Worm (Caenorhabditis elegans) whole organism, L4 larva: ENCODE measurements around the gene T08D10.3.
A peak's percentile ranks its signal among the peaks of the same experiment; 100 is the strongest.
"Not testable (repeated sequence)": the region's sequence is repeated elsewhere in the genome, so short reads cannot be mapped to it uniquely, and the experiment has no call there.

Experiments used
- F26F4.8 ChIP-seq: fragments of 200-800 bp; sonication (Bioruptor generic); conservative IDR thresholded peaks from 2 replicates; pipeline ENCODE4 v1.3.6; 2022; ENCODE audit warnings: missing genetic modification characterization, missing compliant biosample characterization
- F44E2.7 ChIP-seq: fragments of 200-800 bp; sonication (Bioruptor generic); IDR thresholded peaks from 2 replicates; pipeline ENCODE4 v2.1.2; 2022; ENCODE audit warnings: missing genetic modification characterization, missing compliant biosample characterization
- F49E8.2 ChIP-seq: sonication (generic microtip); optimal IDR thresholded peaks from 2 replicates; lab custom pipeline; 2016; ENCODE audit warnings: missing compliant biosample characterization, mild to moderate bottlenecking, missing genetic modification characterization, borderline replicate concordance
- Y48G9A.11 ChIP-seq: fragments of 200-800 bp; sonication (Bioruptor generic); IDR thresholded peaks from 2 replicates; pipeline ENCODE4 v1.3.6; 2022; ENCODE audit warnings: missing genetic modification reagents, missing genetic modification characterization, missing compliant biosample characterization
- Y75B8A.6 ChIP-seq: fragments of 200-800 bp; sonication (Bioruptor generic); IDR thresholded peaks from 2 replicates; pipeline ENCODE4 v1.3.6; 2022; ENCODE audit warnings: missing genetic modification reagents, missing genetic modification characterization, missing compliant biosample characterization
- aha-1 ChIP-seq: fragments of 150-350 bp; peaks from one replicate; lab custom pipeline; 2014; ENCODE audit warnings: missing biosample characterization, missing genetic modification characterization
- aly-2 ChIP-seq: sonication (generic microtip); optimal IDR thresholded peaks from 2 replicates; lab custom pipeline; 2018; ENCODE audit warnings: missing biosample characterization, missing genetic modification characterization
- ama-1 ChIP-seq: fragments of 150-350 bp; optimal IDR thresholded peaks from 2 replicates; lab custom pipeline; 2014; ENCODE audit warnings: inconsistent platforms, mixed read lengths
- arid-1 ChIP-seq: fragments of 200-800 bp; sonication (Bioruptor generic); conservative IDR thresholded peaks from 2 replicates; pipeline ENCODE4 v1.3.6; 2022; ENCODE audit warnings: missing genetic modification reagents, missing genetic modification characterization, missing compliant biosample characterization
- attf-4 ChIP-seq: sonication (generic microtip); optimal IDR thresholded peaks from 3 replicates; lab custom pipeline; 2017; ENCODE audit warnings: missing biosample characterization, missing genetic modification characterization
- ceh-20 ChIP-seq: fragments of 200-800 bp; sonication (Bioruptor generic); IDR thresholded peaks from 2 replicates; pipeline ENCODE4 v1.3.6; 2022; ENCODE audit warnings: missing genetic modification reagents, missing genetic modification characterization, missing compliant biosample characterization
- ceh-32 ChIP-seq: sonication (generic microtip); optimal IDR thresholded peaks from 2 replicates; lab custom pipeline; 2016; ENCODE audit warnings: mild to moderate bottlenecking, missing genetic modification characterization, missing compliant biosample characterization; ENCODE audit not compliant: poor library complexity
- ceh-62 ChIP-seq: sonication (generic microtip); optimal IDR thresholded peaks from 2 replicates; lab custom pipeline; 2017; ENCODE audit warnings: missing biosample characterization, missing genetic modification characterization
- ces-1 ChIP-seq: fragments of 150-350 bp; sonication (generic microtip); optimal IDR thresholded peaks from 4 replicates; lab custom pipeline; 2014; ENCODE audit warnings: missing biosample characterization, missing genetic modification reagents, missing genetic modification characterization
- cey-2 ChIP-seq: sonication (generic microtip); optimal IDR thresholded peaks from 3 replicates; lab custom pipeline; 2017; ENCODE audit warnings: missing genetic modification characterization, mild to moderate bottlenecking, missing compliant biosample characterization, antibody characterized with exemption, borderline replicate concordance; ENCODE audit not compliant: insufficient read depth
- ctbp-1 ChIP-seq: fragments of 200-800 bp; sonication (Bioruptor generic); IDR thresholded peaks from 2 replicates; pipeline ENCODE4 v1.3.6; 2022; ENCODE audit warnings: missing genetic modification reagents, missing genetic modification characterization, missing compliant biosample characterization
- daf-12 ChIP-seq: fragments of 150-350 bp; optimal IDR thresholded peaks from 2 replicates; lab custom pipeline; 2014; ENCODE audit warnings: missing biosample characterization, missing genetic modification reagents, missing genetic modification characterization
- daf-19 ChIP-seq: fragments of 200-800 bp; sonication (Bioruptor generic); conservative IDR thresholded peaks from 2 replicates; pipeline ENCODE4 v1.3.6; 2022; ENCODE audit warnings: missing genetic modification characterization, missing compliant biosample characterization
- egl-27 ChIP-seq: sonication (generic microtip); optimal IDR thresholded peaks from 3 replicates; lab custom pipeline; 2017; ENCODE audit warnings: missing biosample characterization, missing genetic modification reagents, missing genetic modification characterization
- fos-1 ChIP-seq: fragments of 150-350 bp; optimal IDR thresholded peaks from 2 replicates; lab custom pipeline; 2014; ENCODE audit warnings: missing biosample characterization, missing genetic modification characterization
- jun-1 ChIP-seq: fragments of 150-350 bp; optimal IDR thresholded peaks from 2 replicates; lab custom pipeline; 2014; ENCODE audit warnings: missing biosample characterization, missing genetic modification reagents, missing genetic modification characterization
- lin-15B ChIP-seq: fragments of 150-350 bp; sonication (generic microtip); optimal IDR thresholded peaks from 3 replicates; lab custom pipeline; 2014; ENCODE audit warnings: missing biosample characterization, missing genetic modification characterization
- lin-29 ChIP-seq: fragments of 200-800 bp; sonication (Bioruptor generic); IDR thresholded peaks from 2 replicates; pipeline ENCODE4 v1.3.6; 2022; ENCODE audit warnings: missing genetic modification reagents, missing genetic modification characterization, missing compliant biosample characterization
- lin-39 ChIP-seq: fragments of 150-350 bp; optimal IDR thresholded peaks from 2 replicates; lab custom pipeline; 2014; ENCODE audit warnings: missing biosample characterization, missing genetic modification reagents, missing genetic modification characterization
- lir-3 ChIP-seq: sonication (generic microtip); optimal IDR thresholded peaks from 2 replicates; lab custom pipeline; 2016; ENCODE audit warnings: mild to moderate bottlenecking, missing genetic modification characterization, missing compliant biosample characterization
- lsy-2 ChIP-seq, 2 experiments: fragments of 150-350 bp in 1 of 2; sonication (generic microtip) in 1 of 2; optimal IDR thresholded peaks; 2 replicates each; lab custom pipeline; 2014 to 2017; ENCODE audit warnings: missing biosample characterization in 2 of 2, missing genetic modification characterization in 2 of 2
- madf-5 ChIP-seq, 2 experiments: fragments of 200-800 bp; sonication (Bioruptor generic); IDR thresholded peaks; 2 replicates each; pipeline ENCODE4 v1.3.6; 2022; ENCODE audit warnings: missing compliant biosample characterization in 2 of 2, missing genetic modification characterization in 2 of 2
- madf-9 ChIP-seq: fragments of 200-800 bp; sonication (Bioruptor generic); conservative IDR thresholded peaks from 2 replicates; pipeline ENCODE4 v1.3.6; 2022; ENCODE audit warnings: missing genetic modification reagents, missing genetic modification characterization, missing compliant biosample characterization
- mdt-29 ChIP-seq: fragments of 200-800 bp; sonication (Bioruptor generic); IDR thresholded peaks from 2 replicates; pipeline ENCODE4 v1.3.6; 2022; ENCODE audit warnings: missing genetic modification reagents, missing genetic modification characterization, missing compliant biosample characterization
- mep-1 ChIP-seq: fragments of 150-350 bp; sonication (generic microtip); optimal IDR thresholded peaks from 3 replicates; lab custom pipeline; 2014; ENCODE audit warnings: missing biosample characterization, missing genetic modification characterization
- mxl-3 ChIP-seq: fragments of 200-800 bp; sonication (Bioruptor generic); optimal IDR thresholded peaks from 2 replicates; lab custom pipeline; 2018; ENCODE audit warnings: mild to moderate bottlenecking, missing genetic modification characterization, missing compliant biosample characterization
- nhr-10 ChIP-seq: fragments of 150-350 bp; optimal IDR thresholded peaks from 2 replicates; lab custom pipeline; 2014; ENCODE audit warnings: missing biosample characterization, missing genetic modification characterization
- nhr-102 ChIP-seq: sonication (generic microtip); optimal IDR thresholded peaks from 2 replicates; lab custom pipeline; 2016; ENCODE audit warnings: mild to moderate bottlenecking, missing genetic modification characterization, moderate library complexity, missing compliant biosample characterization
- nhr-11 ChIP-seq: fragments of 150-350 bp; optimal IDR thresholded peaks from 2 replicates; lab custom pipeline; 2014; ENCODE audit warnings: missing biosample characterization, missing genetic modification characterization
- nhr-111 ChIP-seq: fragments of 200-800 bp; sonication (Bioruptor generic); optimal IDR thresholded peaks from 2 replicates; lab custom pipeline; 2018; ENCODE audit warnings: mild to moderate bottlenecking, missing genetic modification characterization, missing compliant biosample characterization
- nhr-237 ChIP-seq: sonication (generic microtip); optimal IDR thresholded peaks from 2 replicates; lab custom pipeline; 2017; ENCODE audit warnings: missing biosample characterization, missing genetic modification characterization
- nhr-28 ChIP-seq: fragments of 150-350 bp; optimal IDR thresholded peaks from 2 replicates; lab custom pipeline; 2014; ENCODE audit warnings: missing biosample characterization, missing genetic modification characterization
- nhr-42 ChIP-seq: fragments of 200-800 bp; sonication (Bioruptor generic); IDR thresholded peaks from 2 replicates; pipeline ENCODE4 v1.3.6; 2022; ENCODE audit warnings: missing genetic modification characterization, missing compliant biosample characterization
- nhr-76 ChIP-seq: fragments of 150-350 bp; optimal IDR thresholded peaks from 2 replicates; lab custom pipeline; 2014; ENCODE audit warnings: missing biosample characterization, missing genetic modification characterization
- nhr-77 ChIP-seq: fragments of 150-350 bp; optimal IDR thresholded peaks from 2 replicates; lab custom pipeline; 2014; ENCODE audit warnings: missing biosample characterization, missing genetic modification characterization
- php-3 ChIP-seq: fragments of 200-800 bp; sonication (Bioruptor generic); IDR thresholded peaks from 2 replicates; pipeline ENCODE4 v1.3.6; 2022; ENCODE audit warnings: missing genetic modification reagents, missing genetic modification characterization, missing compliant biosample characterization
- sdz-12 ChIP-seq: fragments of 200-800 bp; sonication (Bioruptor generic); optimal IDR thresholded peaks from 2 replicates; lab custom pipeline; 2018; ENCODE audit warnings: mild to moderate bottlenecking, missing genetic modification characterization, missing compliant biosample characterization
- set-16 ChIP-seq: fragments of 200-800 bp; sonication (Bioruptor generic); IDR thresholded peaks from 2 replicates; pipeline ENCODE4 v1.3.6; 2022; ENCODE audit warnings: missing genetic modification reagents, missing genetic modification characterization, missing compliant biosample characterization
- skn-1 ChIP-seq: fragments of 150-350 bp; optimal IDR thresholded peaks from 2 replicates; lab custom pipeline; 2014; ENCODE audit warnings: missing biosample characterization, missing genetic modification characterization
- vab-7 ChIP-seq: fragments of 200-800 bp; sonication (Bioruptor generic); IDR thresholded peaks from 2 replicates; pipeline ENCODE4 v1.3.6; 2022; ENCODE audit warnings: missing genetic modification reagents, missing genetic modification characterization, missing compliant biosample characterization
- zip-11 ChIP-seq: fragments of 200-800 bp; sonication (Bioruptor generic); IDR thresholded peaks from 2 replicates; pipeline ENCODE4 v1.3.6; 2022; ENCODE audit warnings: missing genetic modification characterization, missing compliant biosample characterization

The T08D10.3 gene

DNA sequence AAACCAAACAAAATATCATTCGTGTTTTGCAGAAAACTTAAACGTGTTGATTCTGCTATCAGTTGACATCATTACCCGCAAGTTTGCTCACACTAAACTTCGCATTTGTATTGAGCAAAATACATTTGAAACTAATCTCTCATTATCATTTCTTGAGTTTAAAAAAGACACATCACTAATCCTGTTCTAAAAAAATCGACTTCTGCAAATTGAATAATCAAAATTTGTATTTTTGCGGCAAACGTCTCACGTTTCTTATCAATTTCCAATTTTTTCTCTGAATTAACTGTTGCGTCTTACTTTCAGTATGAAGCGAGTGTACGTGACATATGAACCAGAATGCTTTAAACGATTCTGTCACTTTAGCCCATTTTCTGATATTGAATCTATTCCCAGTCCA is 4.6 kb downstream of the T08D10.3 start, which contains the start of gene C49F5.8:
Gene C49F5.8 (plus strand): TSS at position 301 of the 400 bp plus-strand sequence.
- TF ChIP-seq nhr-28 (peak; percentile 1), ceh-20 (GFP tag; lab: Robert Waterston, UW) (no peak)

DNA sequence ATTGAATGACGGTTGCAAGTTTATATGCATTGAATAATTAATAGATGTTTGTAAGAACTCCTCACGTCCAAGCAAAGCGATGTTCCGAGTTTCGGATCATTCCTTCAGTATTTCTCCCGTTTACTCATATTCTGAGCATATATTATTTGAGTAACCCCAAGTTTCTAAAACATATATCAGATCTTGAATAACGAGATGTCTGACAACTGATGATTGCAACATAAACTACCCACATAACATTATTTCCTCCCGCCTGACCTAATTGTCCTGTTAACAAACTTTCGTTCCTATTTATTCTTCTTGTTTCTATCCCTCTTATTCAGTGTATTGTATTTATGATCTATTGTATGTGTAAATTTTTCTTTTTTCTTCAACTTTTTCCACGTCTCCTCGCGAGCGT is 5.9 kb downstream of the T08D10.3 start, which contains the start of gene C49F5.13:
Gene C49F5.13 (plus strand): TSS at position 301 of the 400 bp plus-strand sequence.
- not testable (repeated sequence) for TF ChIP-seq madf-9 (GFP tag; lab: Robert Waterston, UW); arid-1 (GFP tag; lab: Robert Waterston, UW); aly-2 (tag; lab: Kevin White, UChicago)

DNA sequence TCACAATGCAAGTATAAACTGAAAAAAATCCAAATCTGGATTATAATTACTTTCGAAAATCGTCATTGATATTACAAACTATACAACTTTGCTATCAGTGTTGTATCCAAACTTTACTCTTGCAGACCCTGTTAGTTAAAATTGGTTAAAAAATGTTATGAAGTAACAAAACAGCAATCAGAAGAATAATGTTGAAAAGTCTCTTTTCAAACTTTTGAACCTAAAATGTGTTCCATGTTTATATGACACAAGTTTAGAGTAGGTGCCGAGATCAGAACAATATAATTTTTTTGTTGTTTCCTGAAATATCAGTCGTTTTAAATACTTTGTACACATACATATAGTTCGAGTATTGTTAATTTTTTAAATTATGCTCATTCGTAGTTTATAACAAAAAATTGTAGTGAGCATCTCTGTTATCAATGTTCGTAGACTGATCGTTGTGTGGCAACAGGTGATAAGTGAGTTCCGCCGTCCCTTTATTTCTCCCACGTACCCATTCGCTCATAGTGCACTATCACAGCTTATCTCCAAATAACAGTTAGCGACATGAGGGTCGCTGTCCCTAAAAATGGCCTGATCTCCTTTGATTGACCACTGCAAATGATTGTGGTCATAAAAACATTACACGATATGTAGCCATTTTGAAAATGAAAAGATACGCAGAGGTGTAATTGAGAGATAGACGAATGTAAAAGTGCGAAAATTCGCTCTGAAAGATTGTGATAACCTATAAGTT is 7.0 kb downstream of the T08D10.3 start:
- TF ChIP-seq mep-1 (tag; lab: Kevin White, UChicago) (no peak), aha-1 (tag; lab: Kevin White, UChicago) (peak; percentile 93), skn-1 (no peak), mxl-3 (GFP tag; lab: Kevin White, UChicago) (peak; percentile 39), nhr-11 (tag; lab: Kevin White, UChicago) (no peak), aly-2 (tag; lab: Kevin White, UChicago) (no peak), nhr-28 (peak; percentile 96), daf-19 (no peak), fos-1 (tag; lab: Kevin White, UChicago) (no peak), F44E2.7 (GFP tag; lab: Robert Waterston, UW) (no peak), jun-1 (tag; lab: Kevin White, UChicago) (no peak), set-16 (GFP tag; lab: Robert Waterston, UW) (no peak), nhr-77 (no peak), lin-39 (tag; lab: Kevin White, UChicago) (no peak), daf-12 (tag; lab: Kevin White, UChicago) (no peak), nhr-111 (GFP tag; lab: Kevin White, UChicago) (no peak), nhr-102 (tag; lab: Kevin White, UChicago) (peak; percentile 63), ces-1 (no peak), arid-1 (GFP tag; lab: Robert Waterston, UW) (no peak), zip-11 (no peak), php-3 (GFP tag; lab: Robert Waterston, UW) (peak; percentile 91), lir-3 (tag; lab: Kevin White, UChicago) (no peak), lin-15B (tag; lab: Kevin White, UChicago) (no peak), lsy-2 (tag; optimal IDR thresholded peaks at IDR 0.05; lab: Kevin White, UChicago) (no peak), ceh-62 (no peak), F49E8.2 (tag; lab: Kevin White, UChicago) (no peak), Y75B8A.6 (GFP tag; lab: Robert Waterston, UW) (no peak), madf-5 (GFP tag; IDR thresholded peaks at IDR 0.05; lab: Robert Waterston, UW) (no peak), mdt-29 (GFP tag; lab: Robert Waterston, UW) (no peak), ceh-20 (GFP tag; lab: Robert Waterston, UW) (0 out of 2 replicates have a peak, but pooled peaks have one; percentile 38), F26F4.8 (no peak), cey-2 (tag; lab: Kevin White, UChicago) (no peak), nhr-10 (tag; lab: Kevin White, UChicago) (no peak), ceh-32 (no peak), ctbp-1 (GFP tag; lab: Robert Waterston, UW) (no peak), sdz-12 (GFP tag; lab: Kevin White, UChicago) (no peak), egl-27 (tag; lab: Kevin White, UChicago) (no peak), attf-4 (tag; lab: Kevin White, UChicago) (no peak), ama-1 (lab: Kevin White, UChicago) (no peak), madf-9 (GFP tag; lab: Robert Waterston, UW) (0 out of 2 replicates have a peak, but pooled peaks have one; percentile 4), Y48G9A.11 (GFP tag; lab: Robert Waterston, UW) (no peak), vab-7 (GFP tag; lab: Robert Waterston, UW) (no peak), nhr-42 (GFP tag; lab: Robert Waterston, UW) (0 out of 2 replicates have a peak, but pooled peaks have one; percentile 16), nhr-76 (tag; lab: Kevin White, UChicago) (no peak), lin-29 (GFP tag; lab: Robert Waterston, UW) (no peak), nhr-237 (tag; lab: Kevin White, UChicago) (no peak)
